Fruit fly (Drosophila melanogaster) whole organism, prepupa: Measurements from ENCODE around the gene CG13454.

Experiments used
- Blimp-1 ChIP-seq: fragments of 200-800 bp; sonication (Bioruptor generic); optimal IDR thresholded peaks from 3 replicates; lab custom pipeline; 2017; ENCODE audit warnings: missing biosample characterization, missing genetic modification characterization, mild to moderate bottlenecking, moderate library complexity, missing genetic modification reagents
- CG10669 ChIP-seq: fragments of 200-800 bp; sonication (Bioruptor generic); optimal IDR thresholded peaks from 3 replicates; lab custom pipeline; 2018; ENCODE audit warnings: missing biosample characterization, mild to moderate bottlenecking, missing genetic modification characterization, moderate library complexity
- CG11294 ChIP-seq: fragments of 200-800 bp; sonication (Bioruptor generic); IDR thresholded peaks from 2 replicates; pipeline ENCODE4 v1.3.6; 2022; ENCODE audit warnings: missing biosample characterization, missing genetic modification characterization
- CG11762 ChIP-seq: fragments of 200-800 bp; sonication (Bioruptor generic); optimal IDR thresholded peaks from 3 replicates; lab custom pipeline; 2016; ENCODE audit warnings: missing biosample characterization, missing genetic modification characterization; ENCODE audit not compliant: insufficient read depth
- CG11902 ChIP-seq: fragments of 200-800 bp; sonication (Bioruptor generic); optimal IDR thresholded peaks from 3 replicates; lab custom pipeline; 2016; ENCODE audit warnings: missing biosample characterization, missing genetic modification characterization
- CG15336 ChIP-seq: fragments of 200-800 bp; sonication (Bioruptor generic); IDR thresholded peaks from 2 replicates; pipeline ENCODE4 v1.3.6; 2022; ENCODE audit warnings: missing biosample characterization, missing genetic modification characterization
- CG31627 ChIP-seq: fragments of 200-800 bp; sonication (Bioruptor generic); optimal IDR thresholded peaks from 3 replicates; lab custom pipeline; 2016; ENCODE audit warnings: missing biosample characterization, missing genetic modification characterization
- CG34406 ChIP-seq: fragments of 200-800 bp; sonication (Bioruptor generic); optimal IDR thresholded peaks from 3 replicates; lab custom pipeline; 2016; ENCODE audit warnings: missing biosample characterization, missing genetic modification characterization
- CG3919 ChIP-seq: fragments of 200-800 bp; sonication (Bioruptor generic); optimal IDR thresholded peaks from 3 replicates; lab custom pipeline; 2016; ENCODE audit warnings: missing biosample characterization, missing genetic modification characterization
- CG4318 ChIP-seq: fragments of 200-800 bp; sonication (Bioruptor generic); optimal IDR thresholded peaks from 3 replicates; lab custom pipeline; 2017; ENCODE audit warnings: missing biosample characterization, mild to moderate bottlenecking, missing genetic modification characterization
- CG6854 ChIP-seq: fragments of 200-800 bp; sonication (Bioruptor generic); optimal IDR thresholded peaks from 2 replicates; lab custom pipeline; 2017; ENCODE audit warnings: missing biosample characterization, mild to moderate bottlenecking, missing genetic modification characterization
- CG7368 ChIP-seq: fragments of 200-800 bp; sonication (Bioruptor generic); optimal IDR thresholded peaks from 3 replicates; lab custom pipeline; 2016; ENCODE audit warnings: missing biosample characterization, missing genetic modification characterization
- CG8119 ChIP-seq: fragments of 200-800 bp; sonication (Bioruptor generic); IDR thresholded peaks from 3 replicates; pipeline ENCODE4 v1.3.6; 2022; ENCODE audit warnings: missing biosample characterization, missing genetic modification characterization
- CG8632 ChIP-seq: fragments of 200-800 bp; sonication (Bioruptor generic); optimal IDR thresholded peaks from 3 replicates; lab custom pipeline; 2016; ENCODE audit warnings: missing biosample characterization, missing genetic modification characterization
- CG9139 ChIP-seq: fragments of 200-800 bp; sonication (Bioruptor generic); optimal IDR thresholded peaks from 3 replicates; lab custom pipeline; 2017; ENCODE audit warnings: missing biosample characterization, mild to moderate bottlenecking, missing genetic modification characterization
- Eip75B ChIP-seq: fragments of 200-800 bp; sonication (Bioruptor generic); optimal IDR thresholded peaks from 3 replicates; lab custom pipeline; 2016; ENCODE audit warnings: missing biosample characterization, missing genetic modification characterization
- Eip78C ChIP-seq: fragments of 200-800 bp; sonication (Bioruptor generic); peaks from one replicate; lab custom pipeline; 2016; ENCODE audit warnings: missing biosample characterization, missing genetic modification characterization
- Eip93F ChIP-seq: fragments of 200-800 bp; sonication (Bioruptor generic); optimal IDR thresholded peaks from 2 replicates; lab custom pipeline; 2016; ENCODE audit warnings: missing biosample characterization, mild to moderate bottlenecking, missing genetic modification characterization
- Gug ChIP-seq: fragments of 200-800 bp; sonication (Bioruptor generic); IDR thresholded peaks from 2 replicates; pipeline ENCODE4 v1.3.6; 2022; ENCODE audit warnings: missing biosample characterization, missing genetic modification characterization
- Hr39 ChIP-seq: fragments of 200-800 bp; sonication (Bioruptor generic); optimal IDR thresholded peaks from 2 replicates; lab custom pipeline; 2016; ENCODE audit warnings: missing biosample characterization, missing genetic modification characterization
- Hr4 ChIP-seq: fragments of 200-800 bp; sonication (Bioruptor generic); optimal IDR thresholded peaks from 3 replicates; lab custom pipeline; 2016; ENCODE audit warnings: missing biosample characterization, missing genetic modification characterization
- Met ChIP-seq: fragments of 200-800 bp; sonication (Bioruptor generic); optimal IDR thresholded peaks from 3 replicates; lab custom pipeline; 2016; ENCODE audit warnings: missing biosample characterization, missing genetic modification characterization
- OdsH ChIP-seq: fragments of 200-800 bp; sonication (Bioruptor generic); optimal IDR thresholded peaks from 3 replicates; lab custom pipeline; 2016; ENCODE audit warnings: missing biosample characterization, missing genetic modification characterization
- Smox ChIP-seq: fragments of 200-800 bp; sonication (Bioruptor generic); optimal IDR thresholded peaks from 3 replicates; lab custom pipeline; 2016; ENCODE audit warnings: missing biosample characterization, missing genetic modification characterization
- Sox102F ChIP-seq: fragments of 200-800 bp; sonication (Bioruptor generic); optimal IDR thresholded peaks from 2 replicates; lab custom pipeline; 2016; ENCODE audit warnings: missing biosample characterization, mild to moderate bottlenecking, missing genetic modification characterization
- acj6 ChIP-seq: fragments of 200-800 bp; sonication (Bioruptor generic); optimal IDR thresholded peaks from 3 replicates; lab custom pipeline; 2016; ENCODE audit warnings: missing biosample characterization, missing genetic modification characterization
- cyc ChIP-seq: fragments of 200-800 bp; sonication (Bioruptor generic); optimal IDR thresholded peaks from 3 replicates; lab custom pipeline; 2016; ENCODE audit warnings: missing biosample characterization, missing genetic modification characterization
- dsx ChIP-seq: fragments of 200-800 bp; optimal IDR thresholded peaks from 3 replicates; lab custom pipeline; 2019; ENCODE audit warnings: missing biosample characterization, mild to moderate bottlenecking, missing genetic modification characterization, moderate library complexity; ENCODE audit not compliant: poor library complexity, severe bottlenecking
- esn ChIP-seq: fragments of 200-800 bp; sonication (Bioruptor generic); optimal IDR thresholded peaks from 2 replicates; lab custom pipeline; 2016; ENCODE audit warnings: missing biosample characterization, mild to moderate bottlenecking, missing genetic modification characterization, moderate library complexity
- fd59A ChIP-seq: fragments of 200-800 bp; sonication (Bioruptor generic); optimal IDR thresholded peaks from 2 replicates; lab custom pipeline; 2017; ENCODE audit warnings: missing biosample characterization, mild to moderate bottlenecking, missing genetic modification characterization, missing genetic modification reagents
- net ChIP-seq: fragments of 200-800 bp; sonication (Bioruptor generic); optimal IDR thresholded peaks from 3 replicates; lab custom pipeline; 2016; ENCODE audit warnings: missing biosample characterization, missing genetic modification characterization
- ss ChIP-seq, 2 experiments: fragments of 200-800 bp; sonication (Bioruptor generic); optimal IDR thresholded peaks; 2 replicates in 1 of 2; 3 replicates in 1 of 2; lab custom pipeline; 2017 to 2018; ENCODE audit warnings: mild to moderate bottlenecking in 2 of 2, missing biosample characterization in 2 of 2, missing genetic modification characterization in 2 of 2, moderate library complexity in 1 of 2
- svp ChIP-seq: fragments of 200-800 bp; sonication (Bioruptor generic); peaks from one replicate; lab custom pipeline; 2016; ENCODE audit warnings: missing biosample characterization, missing genetic modification characterization
- topi ChIP-seq: fragments of 200-800 bp; sonication (Bioruptor generic); optimal IDR thresholded peaks from 3 replicates; lab custom pipeline; 2016; ENCODE audit warnings: missing biosample characterization, missing genetic modification characterization
- vri ChIP-seq: fragments of 200-800 bp; sonication (Bioruptor generic); optimal IDR thresholded peaks from 3 replicates; lab custom pipeline; 2016; ENCODE audit warnings: missing biosample characterization, mild to moderate bottlenecking, missing genetic modification characterization

Gene CG13454

dm6 chr3L:15544455-15545415 lies 27.9 kb upstream of the CG13454 start (continued):
- peak; percentile 33 for TF ChIP-seq OdsH (GFP tag; lab: Kevin White, UChicago)
- TF ChIP-seq CG4318 = peak; percentile 50
- peak; percentile 68 for TF ChIP-seq Hr39 (GFP tag; lab: Kevin White, UChicago)
- no peak for TF ChIP-seq CG11294
- peak; percentile 36 for TF ChIP-seq Blimp-1
- TF ChIP-seq CG31627 (GFP tag; lab: Kevin White, UChicago) = peak; percentile 47
- no peak for TF ChIP-seq CG9139 (GFP tag; lab: Kevin White, UChicago)
- peak; percentile 19 for TF ChIP-seq CG34406 (GFP tag; lab: Kevin White, UChicago)
- peak; percentile 6 for TF ChIP-seq CG3919
- TF ChIP-seq Hr4 = peak; percentile 61
- no peak for TF ChIP-seq CG11762 (GFP tag; lab: Kevin White, UChicago)
- TF ChIP-seq CG8632 (GFP tag; lab: Kevin White, UChicago) = no peak
- TF ChIP-seq cyc (GFP tag; lab: Kevin White, UChicago) = peak; percentile 59
- peak; percentile 37 for TF ChIP-seq acj6
- TF ChIP-seq CG6854 (GFP tag; lab: Kevin White, UChicago) = peak; percentile 39
- TF ChIP-seq ss (GFP tag; optimal IDR thresholded peaks at IDR 0.05; lab: Kevin White, UChicago) = no peak
- TF ChIP-seq Eip93F (GFP tag; lab: Kevin White, UChicago) = no peak
- peak; percentile 46 for TF ChIP-seq Smox (GFP tag; lab: Kevin White, UChicago)
- TF ChIP-seq net (GFP tag; lab: Kevin White, UChicago) = no peak
- no peak for TF ChIP-seq CG11902 (GFP tag; lab: Kevin White, UChicago)
- TF ChIP-seq CG7368 (GFP tag; lab: Kevin White, UChicago) = no peak
- TF ChIP-seq Gug (GFP tag; lab: Robert Waterston, UW) = no peak
- no peak for TF ChIP-seq dsx (GFP tag; lab: Kevin White, UChicago)
- peak; percentile 12 for TF ChIP-seq Eip75B (GFP tag; lab: Kevin White, UChicago)
- TF ChIP-seq esn (GFP tag; lab: Kevin White, UChicago) = peak; percentile 59
- peak; percentile 78 for TF ChIP-seq svp

- TF ChIP-seq vri (GFP tag; lab: Kevin White, UChicago) (peak; percentile 24), net (GFP tag; lab: Kevin White, UChicago) (no peak), CG8119 (GFP tag; lab: Robert Waterston, UW) (0 out of 3 replicates have a peak, but pooled peaks have one; percentile 40), Eip78C (GFP tag; lab: Kevin White, UChicago) (peak; percentile 53), dsx (GFP tag; lab: Kevin White, UChicago) (no peak), CG15336 (GFP tag; lab: Robert Waterston, UW) (peak; percentile 27; the same call in 1 of the 2 replicates)
Measured at dm6 chr3L:15543467-15543866, 26.6 kb upstream of the CG13454 start.

dm6 chr3L:15543049-15543448 lies 26.2 kb upstream of the CG13454 start:
- TF ChIP-seq Sox102F (GFP tag; lab: Kevin White, UChicago) (no peak), Blimp-1 (peak; percentile 55), topi (GFP tag; lab: Kevin White, UChicago) (no peak), CG31627 (GFP tag; lab: Kevin White, UChicago) (no peak), fd59A (no peak), CG11294 (no peak), CG10669 (GFP tag; lab: Kevin White, UChicago) (no peak), Met (no peak)
